Fruit fly (Drosophila melanogaster) Kc167 (cell line): ENCODE data around the gene Pvf2.

Experiments used
- Myc ChIP-seq: fragments of >200 bp; optimal IDR thresholded peaks from 2 replicates; lab custom pipeline; 2017; ENCODE audit warnings: missing external identifiers
- Sin3A ChIP-seq: fragments of >200 bp; optimal IDR thresholded peaks from 2 replicates; lab custom pipeline; 2018; ENCODE audit warnings: missing external identifiers
- h ChIP-seq: fragments of >200 bp; optimal IDR thresholded peaks from 3 replicates; lab custom pipeline; 2018; ENCODE audit warnings: missing external identifiers
- insv ChIP-seq: fragments of >200 bp; optimal IDR thresholded peaks from 3 replicates; lab custom pipeline; 2018; ENCODE audit warnings: missing external identifiers
- psq ChIP-seq: fragments of >200 bp; optimal IDR thresholded peaks from 2 replicates; lab custom pipeline; 2017; ENCODE audit warnings: missing external identifiers
- ttk ChIP-seq: sonication (Bioruptor generic); optimal IDR thresholded peaks from 2 replicates; lab custom pipeline; 2017; ENCODE audit warnings: missing external identifiers

Pvf2 gene

DNA sequence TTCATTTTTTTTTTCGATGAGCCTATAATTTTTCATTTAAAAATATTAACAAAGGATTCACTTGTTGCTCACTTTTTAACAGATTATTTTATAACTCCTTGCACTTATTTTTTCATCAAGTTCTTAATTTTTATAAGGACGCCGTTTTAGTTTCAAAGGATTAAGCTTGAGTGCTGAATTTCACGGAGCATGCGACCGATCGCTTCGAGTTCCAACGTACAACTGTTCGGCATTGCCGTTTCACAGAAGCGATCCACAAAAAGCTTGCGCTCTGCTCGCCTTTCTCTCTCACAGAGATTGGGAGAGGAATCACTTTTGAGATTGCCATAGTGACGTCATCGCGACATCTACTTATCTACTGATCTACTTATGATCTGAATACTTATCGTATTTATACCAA lies at the start of gene Pvf2:
Pvf2 (minus strand) TSS at position 226 of the 400 bp plus-strand sequence.
- no peak for TF ChIP-seq Myc (lab: Kevin White, UChicago)
- no peak for TF ChIP-seq ttk (lab: Kevin White, UChicago)
- TF ChIP-seq h (lab: Kevin White, UChicago): no peak
- TF ChIP-seq Sin3A: no peak
- no peak for TF ChIP-seq insv (lab: Kevin White, UChicago)
- TF ChIP-seq psq (lab: Kevin White, UChicago): no peak

DNA sequence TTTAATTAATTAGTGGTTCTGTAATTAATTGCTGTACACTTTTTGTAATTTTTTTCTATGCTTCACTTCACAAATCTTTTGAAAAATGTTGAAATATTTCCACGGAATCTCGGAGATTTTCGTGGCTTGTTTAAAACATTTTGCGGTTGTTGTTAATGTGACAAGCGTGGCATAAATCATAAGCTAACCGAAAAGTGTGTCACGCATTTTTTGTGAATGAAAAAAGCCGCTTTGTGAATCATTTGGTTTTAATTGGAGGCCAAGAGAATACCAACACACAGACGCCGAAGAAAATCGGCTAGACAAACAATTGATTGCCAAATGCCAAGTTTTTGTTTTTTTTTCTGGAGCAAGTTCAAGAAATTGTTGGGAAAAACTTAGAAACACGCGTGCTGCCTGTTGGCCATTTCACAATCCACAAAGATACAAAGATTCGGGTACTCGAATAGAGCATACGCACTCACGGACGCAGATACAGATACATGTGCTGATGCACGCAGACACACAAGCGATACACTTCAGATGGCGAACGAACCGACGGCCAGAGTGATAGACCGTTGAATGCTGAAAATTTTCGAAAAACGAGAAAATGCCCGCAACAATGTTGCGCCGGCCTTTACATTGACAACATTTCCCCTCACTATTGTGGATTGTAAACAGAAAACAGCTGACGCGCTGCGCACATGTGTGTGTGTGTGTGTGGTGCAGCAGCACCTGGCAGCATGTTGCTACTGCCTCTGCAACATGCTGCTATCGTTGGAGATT lies 49.3 kb upstream of the Pvf2 start:
- TF ChIP-seq Sin3A: no peak
- no peak for TF ChIP-seq insv (lab: Kevin White, UChicago)
- no peak for TF ChIP-seq psq (lab: Kevin White, UChicago)
- TF ChIP-seq Myc (lab: Kevin White, UChicago): no peak
- TF ChIP-seq h (lab: Kevin White, UChicago): no peak
- no peak for TF ChIP-seq ttk (lab: Kevin White, UChicago)

DNA sequence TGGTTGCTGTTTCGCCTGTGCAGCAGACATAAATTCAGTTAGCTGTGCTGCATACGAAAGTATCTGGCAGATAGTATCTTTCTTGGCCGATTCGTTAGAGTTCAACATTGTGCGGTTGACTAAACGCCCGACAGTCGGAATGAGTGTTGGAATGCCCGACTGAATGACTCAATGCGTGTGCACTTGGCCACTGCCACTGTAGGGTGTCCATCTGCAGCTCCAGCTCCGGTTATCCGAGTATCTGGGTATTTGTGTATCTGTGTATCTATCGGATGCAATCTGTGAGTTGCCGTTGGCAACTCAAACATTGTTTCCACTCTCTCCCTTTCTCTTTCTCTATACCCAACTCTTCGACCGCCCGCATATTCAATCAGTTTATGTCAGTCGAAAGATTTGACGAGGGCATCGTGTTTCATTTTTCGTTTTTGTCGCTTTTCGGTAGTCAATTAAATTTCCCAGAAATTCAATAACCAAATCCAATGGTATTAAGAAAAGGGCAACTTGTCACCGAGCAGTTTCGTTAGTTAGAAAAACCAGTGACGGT lies 40.8 kb upstream of the Pvf2 start:
- TF ChIP-seq insv (lab: Kevin White, UChicago): no peak
- TF ChIP-seq h (lab: Kevin White, UChicago): no peak
- no peak for TF ChIP-seq ttk (lab: Kevin White, UChicago)
- TF ChIP-seq Myc (lab: Kevin White, UChicago): no peak
- TF ChIP-seq Sin3A: no peak
- TF ChIP-seq psq (lab: Kevin White, UChicago): no peak

DNA sequence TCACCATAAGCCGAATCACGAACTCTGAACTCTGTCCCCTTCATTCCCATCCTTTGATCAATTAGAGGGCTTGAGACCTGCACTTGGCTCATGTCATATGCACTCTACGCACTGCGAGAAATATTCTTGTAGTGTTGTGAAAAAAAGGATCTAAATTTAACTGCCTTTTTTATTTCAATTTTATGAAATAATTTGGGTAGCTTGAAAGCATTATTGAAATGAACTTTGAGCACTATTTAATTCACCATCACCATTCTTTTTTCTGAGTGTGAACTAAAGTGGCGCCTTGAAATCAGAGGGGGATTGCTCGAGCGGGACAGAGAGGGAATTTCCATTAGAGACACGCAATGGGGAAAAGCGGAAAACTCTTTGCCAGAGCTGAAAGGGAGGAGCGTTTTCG lies 39.3 kb upstream of the Pvf2 start:
- TF ChIP-seq insv (lab: Kevin White, UChicago) (no peak), psq (lab: Kevin White, UChicago) (no peak), ttk (lab: Kevin White, UChicago) (no peak)

DNA sequence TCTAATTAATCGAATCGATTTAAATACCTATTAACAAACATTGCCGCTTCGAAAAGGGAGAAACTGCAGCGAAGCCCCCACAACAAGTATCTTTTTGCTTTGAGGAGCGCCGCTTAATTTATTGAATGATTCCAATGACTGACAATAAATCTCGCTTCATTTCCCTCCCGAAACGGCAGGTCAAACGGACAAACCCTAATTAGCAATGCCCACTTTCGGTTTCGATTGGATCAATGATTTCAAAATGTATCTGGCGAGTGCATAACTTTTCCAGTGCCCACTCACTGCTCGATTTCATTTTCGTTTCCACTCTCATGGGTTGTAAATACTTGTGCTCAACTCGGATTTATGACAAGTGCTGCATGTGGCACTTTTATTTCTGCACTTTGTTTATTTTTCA lies 38.4 kb upstream of the Pvf2 start:
- no peak for TF ChIP-seq psq (lab: Kevin White, UChicago)
- no peak for TF ChIP-seq Sin3A
- no peak for TF ChIP-seq ttk (lab: Kevin White, UChicago)
- no peak for TF ChIP-seq h (lab: Kevin White, UChicago)
- TF ChIP-seq insv (lab: Kevin White, UChicago): no peak
- TF ChIP-seq Myc (lab: Kevin White, UChicago): no peak

DNA sequence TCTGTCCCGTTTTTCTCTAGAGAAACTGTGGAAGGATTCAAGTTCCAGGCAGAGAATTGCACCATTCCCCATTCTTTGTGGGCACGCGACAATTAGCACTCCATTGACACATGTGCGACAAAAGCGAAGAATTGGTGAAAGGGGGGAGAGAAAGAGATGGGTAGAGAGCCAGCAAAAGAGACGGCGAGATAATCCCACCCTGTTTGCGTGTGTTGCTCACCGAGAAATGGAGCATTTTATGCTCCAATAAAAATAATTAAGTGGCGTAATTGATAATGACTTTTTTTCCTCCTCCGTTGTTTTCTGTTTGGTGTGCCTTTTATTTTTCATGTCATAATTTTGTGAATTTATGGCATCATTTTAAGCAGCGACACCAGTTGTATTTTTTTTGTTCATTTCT lies 36.6 kb upstream of the Pvf2 start:
- no peak for TF ChIP-seq ttk (lab: Kevin White, UChicago)
- no peak for TF ChIP-seq psq (lab: Kevin White, UChicago)
- no peak for TF ChIP-seq h (lab: Kevin White, UChicago)
- no peak for TF ChIP-seq Sin3A
- TF ChIP-seq insv (lab: Kevin White, UChicago): no peak
- no peak for TF ChIP-seq Myc (lab: Kevin White, UChicago)

DNA sequence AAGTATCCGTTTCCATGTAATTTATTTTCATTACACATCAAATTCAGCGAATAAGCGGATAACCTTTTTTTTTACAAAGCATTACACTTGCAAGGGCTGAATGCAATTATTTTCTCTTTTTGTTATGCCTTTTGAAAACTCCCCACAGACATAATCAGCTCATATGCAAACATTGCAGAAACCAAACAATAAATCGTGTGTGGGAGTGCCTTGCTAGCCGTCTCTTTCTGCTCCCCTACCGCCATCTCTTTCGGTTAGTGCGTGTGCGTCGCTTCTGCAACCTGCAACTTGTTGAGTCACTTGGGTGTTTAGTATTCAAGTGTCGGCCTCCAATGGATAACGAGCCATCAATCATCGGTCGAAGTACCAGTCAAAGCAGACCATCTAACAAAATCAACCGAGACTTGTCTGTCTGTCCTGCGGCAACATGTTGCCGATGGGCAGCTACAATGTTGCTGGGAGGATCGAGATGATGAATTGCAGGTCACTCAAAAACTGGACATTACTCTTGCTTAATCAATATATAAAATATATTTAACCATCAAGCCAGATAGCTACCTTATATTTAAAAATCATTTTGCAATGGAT lies 35.1 kb upstream of the Pvf2 start:
- TF ChIP-seq h (lab: Kevin White, UChicago) (no peak), ttk (lab: Kevin White, UChicago) (no peak), Sin3A (no peak), Myc (lab: Kevin White, UChicago) (no peak), psq (lab: Kevin White, UChicago) (no peak), insv (lab: Kevin White, UChicago) (no peak)

DNA sequence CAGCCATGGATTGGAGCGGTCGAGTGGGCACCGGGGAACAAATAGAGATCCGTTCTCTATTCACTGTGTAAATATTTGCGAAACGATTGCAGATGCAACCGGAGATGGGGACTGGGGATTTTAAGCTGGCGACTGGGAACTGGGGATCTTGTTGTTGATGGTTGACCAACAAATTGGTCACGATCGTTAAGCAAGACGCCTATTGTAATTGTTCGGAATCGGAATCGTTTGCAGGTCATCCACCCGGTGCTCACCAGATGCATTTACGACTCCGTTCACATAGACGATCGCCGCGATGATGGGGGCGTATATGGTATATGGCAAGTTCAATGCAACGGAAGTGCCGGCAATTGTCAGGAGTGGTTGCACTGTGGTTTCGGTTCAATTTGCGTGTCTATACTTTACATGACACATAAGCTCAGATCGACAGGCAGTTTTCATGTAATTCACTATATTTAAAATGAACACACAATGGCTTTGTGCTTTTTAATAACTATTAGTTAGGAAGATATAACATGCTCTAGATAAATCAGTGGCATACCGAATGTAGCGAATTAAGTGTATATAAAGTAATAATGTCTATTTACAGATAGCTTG lies 33.9 kb upstream of the Pvf2 start:
- TF ChIP-seq ttk (lab: Kevin White, UChicago): no peak
- TF ChIP-seq insv (lab: Kevin White, UChicago): no peak

DNA sequence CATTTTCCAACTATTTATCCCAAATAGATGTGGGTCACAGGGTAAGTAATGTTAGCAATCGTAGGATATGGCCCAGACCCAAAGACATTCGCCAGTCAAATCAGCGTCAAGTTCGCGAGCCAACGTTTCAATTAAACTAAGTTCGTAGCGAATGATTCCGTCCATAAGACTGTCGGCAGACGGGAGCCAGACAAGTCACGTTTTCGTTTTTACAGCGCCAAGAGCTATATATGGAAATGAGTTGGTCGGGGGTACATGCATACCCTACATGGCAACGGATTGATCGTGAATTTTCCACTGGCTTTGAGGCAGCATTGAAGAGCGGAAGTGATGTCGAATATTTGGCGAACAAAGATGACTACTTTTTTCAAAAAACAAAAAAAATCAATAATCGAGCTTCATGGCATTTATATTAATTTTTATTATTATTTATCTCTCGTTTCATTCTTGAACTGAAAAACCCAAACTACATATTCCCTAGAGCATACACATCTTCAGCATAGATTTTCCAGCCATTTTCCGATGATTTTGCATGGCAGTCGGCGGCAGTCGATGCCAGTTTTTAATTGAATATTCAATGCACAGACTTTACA lies 33.2 kb upstream of the Pvf2 start:
- no peak for TF ChIP-seq h (lab: Kevin White, UChicago)
- no peak for TF ChIP-seq insv (lab: Kevin White, UChicago)
- TF ChIP-seq Sin3A: no peak
- no peak for TF ChIP-seq ttk (lab: Kevin White, UChicago)
- TF ChIP-seq psq (lab: Kevin White, UChicago): no peak
- no peak for TF ChIP-seq Myc (lab: Kevin White, UChicago)

DNA sequence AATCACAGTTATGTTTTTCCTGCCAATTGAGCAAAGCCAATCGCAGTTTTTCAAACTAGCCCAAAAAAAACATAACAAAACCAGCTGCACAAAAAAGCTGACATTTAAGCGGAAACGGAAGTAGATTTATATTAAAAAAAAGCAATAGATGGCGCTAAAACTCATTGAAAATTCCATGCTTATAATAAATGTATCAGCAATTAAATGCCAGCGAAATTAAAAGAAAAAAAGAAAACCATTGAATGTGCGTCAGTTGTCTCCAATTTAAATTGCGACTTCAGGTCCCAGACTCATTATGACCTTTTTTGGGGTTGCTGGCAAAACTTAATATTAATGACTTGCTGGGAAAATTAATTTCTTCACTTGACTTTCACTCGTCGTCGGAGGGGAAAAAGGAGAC lies 29.7 kb upstream of the Pvf2 start:
- TF ChIP-seq h (lab: Kevin White, UChicago): no peak
- TF ChIP-seq ttk (lab: Kevin White, UChicago): no peak
- TF ChIP-seq Myc (lab: Kevin White, UChicago): no peak
- no peak for TF ChIP-seq Sin3A
- TF ChIP-seq insv (lab: Kevin White, UChicago): no peak
- no peak for TF ChIP-seq psq (lab: Kevin White, UChicago)

DNA sequence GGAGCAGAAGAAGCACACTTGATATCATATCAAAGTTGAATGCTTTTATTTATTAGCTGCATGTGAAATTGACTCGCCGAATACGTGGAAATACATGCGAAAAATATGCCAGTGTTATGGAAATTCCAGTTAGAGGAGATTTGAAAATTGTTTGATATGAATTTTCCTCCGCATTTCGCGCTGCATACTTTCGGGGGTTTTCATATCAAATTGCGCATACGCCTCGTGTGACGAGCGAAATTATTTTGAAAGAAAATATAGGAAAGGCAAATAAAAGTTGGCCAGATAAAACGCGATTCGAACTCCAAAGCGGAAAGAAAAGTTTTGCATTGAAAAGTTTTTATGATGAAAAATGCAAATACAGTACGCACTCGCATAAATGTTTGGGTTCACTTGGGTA lies 25.9 kb upstream of the Pvf2 start:
- TF ChIP-seq insv (lab: Kevin White, UChicago): no peak
- TF ChIP-seq Myc (lab: Kevin White, UChicago): no peak
- TF ChIP-seq ttk (lab: Kevin White, UChicago): no peak
- TF ChIP-seq h (lab: Kevin White, UChicago): no peak
- no peak for TF ChIP-seq psq (lab: Kevin White, UChicago)
- TF ChIP-seq Sin3A: no peak
